Worm (Caenorhabditis elegans) whole organism, L3 larva: ENCODE measurements around the gene lpr-4.

Experiments used
- R02D3.7 ChIP-seq: fragments of 150-350 bp; optimal IDR thresholded peaks from 2 replicates; lab custom pipeline; 2014; ENCODE audit warnings: missing biosample characterization, missing genetic modification characterization
- ZK546.5 ChIP-seq: sonication (generic microtip); optimal IDR thresholded peaks from 2 replicates; lab custom pipeline; 2017; ENCODE audit warnings: missing biosample characterization, missing genetic modification characterization
- aly-2 ChIP-seq: fragments of 150-350 bp; optimal IDR thresholded peaks from 2 replicates; lab custom pipeline; 2014; ENCODE audit warnings: missing biosample characterization, missing genetic modification characterization
- ama-1 ChIP-seq: fragments of 150-350 bp; optimal IDR thresholded peaks from 2 replicates; lab custom pipeline; 2018
- ceh-16 ChIP-seq: sonication (generic microtip); optimal IDR thresholded peaks from 2 replicates; lab custom pipeline; 2017; ENCODE audit warnings: missing biosample characterization, missing genetic modification characterization
- ceh-82 ChIP-seq: fragments of 150-350 bp; optimal IDR thresholded peaks from 2 replicates; lab custom pipeline; 2014; ENCODE audit warnings: missing biosample characterization, missing genetic modification characterization
- ceh-9 ChIP-seq: sonication (generic microtip); optimal IDR thresholded peaks from 2 replicates; lab custom pipeline; 2018; ENCODE audit warnings: missing biosample characterization, missing genetic modification characterization
- daf-12 ChIP-seq: fragments of 150-350 bp; optimal IDR thresholded peaks from 2 replicates; lab custom pipeline; 2014; ENCODE audit warnings: missing biosample characterization, missing genetic modification reagents, missing genetic modification characterization
- egl-5 ChIP-seq: fragments of 150-350 bp; optimal IDR thresholded peaks from 2 replicates; lab custom pipeline; 2017; ENCODE audit warnings: missing biosample characterization, missing genetic modification reagents, missing genetic modification characterization, inconsistent platforms
- elt-2 ChIP-seq: sonication (generic microtip); optimal IDR thresholded peaks from 2 replicates; lab custom pipeline; 2016; ENCODE audit warnings: missing genetic modification reagents, mild to moderate bottlenecking, missing genetic modification characterization, missing compliant biosample characterization
- elt-3 ChIP-seq, 3 experiments: fragments of 150-350 bp in 1 of 3; sonication (generic microtip) in 2 of 3; optimal IDR thresholded peaks; 2 replicates in 2 of 3; 4 replicates in 1 of 3; lab custom pipeline; 2014 to 2017; ENCODE audit warnings: missing biosample characterization in 3 of 3, missing genetic modification characterization in 3 of 3
- fkh-10 ChIP-seq: sonication (generic microtip); optimal IDR thresholded peaks from 2 replicates; lab custom pipeline; 2017; ENCODE audit warnings: missing biosample characterization, missing genetic modification reagents, missing genetic modification characterization
- fkh-2 ChIP-seq: fragments of 150-350 bp; optimal IDR thresholded peaks from 2 replicates; lab custom pipeline; 2014; ENCODE audit warnings: missing biosample characterization, missing genetic modification reagents, missing genetic modification characterization
- fos-1 ChIP-seq: fragments of 150-350 bp; optimal IDR thresholded peaks from 2 replicates; lab custom pipeline; 2014; ENCODE audit warnings: missing biosample characterization, missing genetic modification characterization
- hmg-11 ChIP-seq: sonication (generic microtip); optimal IDR thresholded peaks from 2 replicates; lab custom pipeline; 2016; ENCODE audit warnings: missing genetic modification characterization, missing compliant biosample characterization
- jun-1 ChIP-seq: fragments of 150-350 bp; optimal IDR thresholded peaks from 2 replicates; lab custom pipeline; 2014; ENCODE audit warnings: missing biosample characterization, missing genetic modification reagents, missing genetic modification characterization
- lin-15B ChIP-seq: fragments of 150-350 bp; optimal IDR thresholded peaks from 2 replicates; lab custom pipeline; 2014; ENCODE audit warnings: missing biosample characterization, missing genetic modification characterization
- lin-39 ChIP-seq: fragments of 150-350 bp; optimal IDR thresholded peaks from 2 replicates; lab custom pipeline; 2018; ENCODE audit warnings: missing biosample characterization, missing genetic modification reagents, missing genetic modification characterization
- lsy-12 ChIP-seq: sonication (generic microtip); optimal IDR thresholded peaks from 2 replicates; lab custom pipeline; 2016; ENCODE audit warnings: mild to moderate bottlenecking, missing genetic modification characterization, missing compliant biosample characterization
- mdl-1 ChIP-seq: fragments of 150-350 bp; optimal IDR thresholded peaks from 2 replicates; lab custom pipeline; 2014; ENCODE audit warnings: missing biosample characterization, missing genetic modification characterization
- mml-1 ChIP-seq: fragments of 150-350 bp; sonication (generic microtip); optimal IDR thresholded peaks from 3 replicates; lab custom pipeline; 2014; ENCODE audit warnings: missing biosample characterization, missing genetic modification characterization
- nfya-1 ChIP-seq: sonication (generic microtip); optimal IDR thresholded peaks from 2 replicates; lab custom pipeline; 2017; ENCODE audit warnings: missing genetic modification characterization, mild to moderate bottlenecking, missing compliant biosample characterization, antibody characterized with exemption, moderate library complexity; ENCODE audit not compliant: insufficient read depth
- nhr-11 ChIP-seq: fragments of 150-350 bp; optimal IDR thresholded peaks from 2 replicates; lab custom pipeline; 2014; ENCODE audit warnings: missing biosample characterization, missing genetic modification characterization
- nhr-12 ChIP-seq: fragments of 150-350 bp; optimal IDR thresholded peaks from 2 replicates; lab custom pipeline; 2014; ENCODE audit warnings: missing biosample characterization, missing genetic modification characterization
- nhr-237 ChIP-seq: fragments of 150-350 bp; optimal IDR thresholded peaks from 2 replicates; lab custom pipeline; 2014; ENCODE audit warnings: missing biosample characterization, missing genetic modification characterization
- nhr-25 ChIP-seq: sonication (generic microtip); optimal IDR thresholded peaks from 2 replicates; lab custom pipeline; 2017; ENCODE audit warnings: missing biosample characterization, missing genetic modification characterization
- nhr-28 ChIP-seq: fragments of 150-350 bp; optimal IDR thresholded peaks from 2 replicates; lab custom pipeline; 2014; ENCODE audit warnings: missing biosample characterization, missing genetic modification characterization
- nhr-43 ChIP-seq: sonication (generic microtip); optimal IDR thresholded peaks from 2 replicates; lab custom pipeline; 2016; ENCODE audit warnings: mild to moderate bottlenecking, missing genetic modification characterization, missing compliant biosample characterization; ENCODE audit not compliant: poor library complexity, severe bottlenecking
- nhr-67 ChIP-seq: fragments of 150-350 bp; optimal IDR thresholded peaks from 2 replicates; lab custom pipeline; 2014; ENCODE audit warnings: missing biosample characterization, missing genetic modification characterization
- nhr-76 ChIP-seq: fragments of 150-350 bp; sonication (generic microtip); optimal IDR thresholded peaks from 5 replicates; lab custom pipeline; 2014; ENCODE audit warnings: missing biosample characterization, missing genetic modification characterization
- nhr-77 ChIP-seq: fragments of 150-350 bp; optimal IDR thresholded peaks from 2 replicates; lab custom pipeline; 2014; ENCODE audit warnings: missing biosample characterization, missing genetic modification characterization
- pha-4 ChIP-seq: fragments of 150-350 bp; optimal IDR thresholded peaks from 2 replicates; lab custom pipeline; 2014; ENCODE audit warnings: missing biosample characterization, missing genetic modification reagents, missing genetic modification characterization
- pqm-1 ChIP-seq: fragments of 150-350 bp; optimal IDR thresholded peaks from 2 replicates; lab custom pipeline; 2017; ENCODE audit warnings: missing biosample characterization, missing genetic modification characterization, inconsistent platforms
- sea-2 ChIP-seq: fragments of 150-350 bp; sonication (generic microtip); optimal IDR thresholded peaks from 4 replicates; lab custom pipeline; 2014; ENCODE audit warnings: missing biosample characterization, missing genetic modification reagents, missing genetic modification characterization
- skn-1 ChIP-seq: fragments of 150-350 bp; optimal IDR thresholded peaks from 2 replicates; lab custom pipeline; 2014; ENCODE audit warnings: missing biosample characterization, missing genetic modification characterization
- snpc-4 ChIP-seq: fragments of 150-350 bp; optimal IDR thresholded peaks from 2 replicates; lab custom pipeline; 2014; ENCODE audit warnings: missing biosample characterization, missing genetic modification characterization
- tbx-2 ChIP-seq: sonication (generic microtip); optimal IDR thresholded peaks from 2 replicates; lab custom pipeline; 2016; ENCODE audit warnings: mild to moderate bottlenecking, missing genetic modification characterization, missing compliant biosample characterization
- unc-39 ChIP-seq: sonication (generic microtip); optimal IDR thresholded peaks from 4 replicates; lab custom pipeline; 2017; ENCODE audit warnings: missing biosample characterization, missing genetic modification characterization
- unc-62 ChIP-seq: fragments of 150-350 bp; sonication (generic microtip); optimal IDR thresholded peaks from 4 replicates; lab custom pipeline; 2014; ENCODE audit warnings: missing biosample characterization, missing genetic modification reagents, missing genetic modification characterization
- zag-1 ChIP-seq: fragments of 150-350 bp; optimal IDR thresholded peaks from 2 replicates; lab custom pipeline; 2014; ENCODE audit warnings: missing biosample characterization, missing genetic modification characterization
- ztf-11 ChIP-seq: fragments of 150-350 bp; optimal IDR thresholded peaks from 2 replicates; lab custom pipeline; 2014; ENCODE audit warnings: missing biosample characterization, missing genetic modification characterization
- ztf-4 ChIP-seq: fragments of 150-350 bp; optimal IDR thresholded peaks from 2 replicates; lab custom pipeline; 2014; ENCODE audit warnings: missing biosample characterization, missing genetic modification characterization

lpr-4 gene

ce11 chrX:11078150-11078549 is 13.2 kb downstream of the lpr-4 start, which contains the start of gene W04G3.10:
TSS of gene W04G3.10 (minus strand) at chrX:11078250.
- TF ChIP-seq pha-4 (tag; lab: Kevin White, UChicago) (no peak), nhr-67 (tag; lab: Kevin White, UChicago) (no peak), zag-1 (tag; lab: Kevin White, UChicago) (no peak), daf-12 (no peak), unc-39 (tag; lab: Kevin White, UChicago) (no peak), egl-5 (tag; lab: Kevin White, UChicago) (no peak), nhr-25 (tag; lab: Kevin White, UChicago) (no peak), fkh-10 (GFP tag; lab: Kevin White, UChicago) (no peak), fos-1 (no peak), elt-2 (tag; lab: Kevin White, UChicago) (no peak), snpc-4 (tag; lab: Kevin White, UChicago) (no peak), lsy-12 (no peak), mml-1 (no peak), ztf-11 (tag; lab: Kevin White, UChicago) (no peak), nhr-77 (tag; lab: Kevin White, UChicago) (no peak), ceh-16 (no peak), lin-39 (tag; lab: Kevin White, UChicago) (no peak), unc-62 (GFP tag; lab: Kevin White, UChicago) (no peak)
- TF ChIP-seq, all 47 proteins: peak for 0

ce11 chrX:11079667-11080066 is 14.7 kb downstream of the lpr-4 start, which contains the start of gene W04G3.13:
TSS of gene W04G3.13 (minus strand) at chrX:11079767.
- TF ChIP-seq snpc-4 (tag; lab: Kevin White, UChicago) (no peak), nhr-237 (tag; lab: Kevin White, UChicago) (no peak), nhr-11 (no peak), mdl-1 (tag; lab: Kevin White, UChicago) (no peak), pha-4 (tag; lab: Kevin White, UChicago) (no peak), ama-1 (lab: Kevin White, UChicago) (no peak), nhr-67 (tag; lab: Kevin White, UChicago) (no peak), fos-1 (no peak), sea-2 (GFP tag; lab: Kevin White, UChicago) (no peak), lin-39 (tag; lab: Kevin White, UChicago) (no peak), unc-39 (tag; lab: Kevin White, UChicago) (no peak), ztf-4 (no peak), ceh-9 (tag; lab: Kevin White, UChicago) (no peak), nhr-12 (tag; lab: Kevin White, UChicago) (no peak), nhr-77 (tag; lab: Kevin White, UChicago) (no peak), pqm-1 (tag; lab: Kevin White, UChicago) (no peak), fkh-10 (GFP tag; lab: Kevin White, UChicago) (no peak), unc-62 (GFP tag; lab: Kevin White, UChicago) (no peak)
- TF ChIP-seq, all 47 proteins: peak for 0

- TF ChIP-seq mml-1 (no peak), elt-2 (tag; lab: Kevin White, UChicago) (peak; percentile 57), nhr-76 (tag; lab: Kevin White, UChicago) (no peak), nhr-43 (no peak), jun-1 (tag; lab: Kevin White, UChicago) (no peak), lin-39 (tag; lab: Kevin White, UChicago) (no peak), nhr-11 (no peak), ceh-9 (tag; lab: Kevin White, UChicago) (no peak), pqm-1 (tag; lab: Kevin White, UChicago) (peak; percentile 42), unc-39 (tag; lab: Kevin White, UChicago) (no peak), zag-1 (tag; lab: Kevin White, UChicago) (no peak), lin-15B (tag; lab: Kevin White, UChicago) (no peak), R02D3.7 (no peak), ztf-4 (no peak), pha-4 (tag; lab: Kevin White, UChicago) (peak; percentile 23), hmg-11 (tag; lab: Kevin White, UChicago) (no peak), nhr-28 (tag; lab: Kevin White, UChicago) (no peak), nfya-1 (tag; lab: Kevin White, UChicago) (peak; percentile 19)
Measured at ce11 chrX:11080170-11080728, 15.3 kb downstream of the lpr-4 start, which contains the start of gene sulp-7. TSS of gene sulp-7 (plus strand) at chrX:11080678.

ce11 chrX:11085162-11085561 is 20.2 kb downstream of the lpr-4 start, which contains the start of gene W04G3.7:
TSS of gene W04G3.7 (minus strand) at chrX:11085262.
- no peak for TF ChIP-seq aly-2
- no peak for TF ChIP-seq nhr-77 (tag; lab: Kevin White, UChicago)
- no peak for TF ChIP-seq nhr-12 (tag; lab: Kevin White, UChicago)
- TF ChIP-seq mml-1: no peak
- no peak for TF ChIP-seq ceh-16
- no peak for TF ChIP-seq ceh-82 (tag; lab: Kevin White, UChicago)
- no peak for TF ChIP-seq egl-5 (tag; lab: Kevin White, UChicago)
- TF ChIP-seq ama-1 (lab: Kevin White, UChicago): no peak
- no peak for TF ChIP-seq tbx-2 (tag; lab: Kevin White, UChicago)
- no peak for TF ChIP-seq skn-1 (tag; lab: Kevin White, UChicago)
- TF ChIP-seq hmg-11 (tag; lab: Kevin White, UChicago): no peak
- TF ChIP-seq jun-1 (tag; lab: Kevin White, UChicago): no peak
- TF ChIP-seq elt-3 (tag; optimal IDR thresholded peaks at IDR 0.05; lab: Kevin White, UChicago): no peak
- no peak for TF ChIP-seq nhr-28 (tag; lab: Kevin White, UChicago)
- TF ChIP-seq unc-39 (tag; lab: Kevin White, UChicago): no peak
- no peak for TF ChIP-seq fkh-2 (tag; lab: Kevin White, UChicago)
- no peak for TF ChIP-seq ZK546.5 (tag; lab: Kevin White, UChicago)
- TF ChIP-seq, all 47 proteins: peak for 0
